Fruit fly (Drosophila melanogaster): ENCODE measurements around the gene CG6696.

dm6 chrX:18692948-18693502, 31.1 kb upstream of the CG6696 start, which contains the start of gene Cyp18a1:
- TF ChIP-seq ttk (optimal IDR thresholded peaks at IDR 0.05) (no peak), Myc (optimal IDR thresholded peaks at IDR 0.05) (no peak)

All from Kc167 (cell line).